Worm (Caenorhabditis elegans): ENCODE measurements around the gene slt-1.

- TF ChIP-seq mdl-1 (tag; optimal IDR thresholded peaks at IDR 0.05) (no peak), dsc-1 (tag; optimal IDR thresholded peaks at IDR 0.05) (no peak), nhr-76 (tag; optimal IDR thresholded peaks at IDR 0.05) (no peak), lsy-2 (tag; optimal IDR thresholded peaks at IDR 0.05) (no peak), unc-62 (GFP tag; optimal IDR thresholded peaks at IDR 0.05) (no peak), sptf-1 (tag; optimal IDR thresholded peaks at IDR 0.05) (no peak), nhr-19 (GFP tag; conservative IDR thresholded peaks at IDR 0.05) (no peak), ztf-4 (tag; optimal IDR thresholded peaks at IDR 0.05) (no peak), lin-39 (tag; optimal IDR thresholded peaks at IDR 0.05) (no peak), ztf-11 (tag; optimal IDR thresholded peaks at IDR 0.05) (no peak), egl-27 (tag; optimal IDR thresholded peaks at IDR 0.05) (no peak), pqm-1 (tag; optimal IDR thresholded peaks at IDR 0.05) (no peak), nhr-237 (tag; optimal IDR thresholded peaks at IDR 0.05) (no peak)
Measured at ce11 chrX:14694633-14695177, 20.6 kb downstream of the slt-1 start.

Data from whole organism, L1 larva.